Fruit fly (Drosophila melanogaster) whole organism, embryonic: ENCODE results near the gene CG18171.

Experiments
- Atf-2 ChIP-seq: fragments of 200-800 bp; sonication (Bioruptor generic); optimal IDR thresholded peaks from 2 replicates; lab custom pipeline; 2016; ENCODE audit warnings: missing biosample characterization, missing genetic modification characterization
- Awh ChIP-seq: fragments of 200-800 bp; sonication (Bioruptor generic); IDR thresholded peaks from 2 replicates; pipeline ENCODE4, ENCODE4 v1.3.6; 2022; ENCODE audit warnings: missing biosample characterization, missing genetic modification characterization
- BEAF-32 ChIP-seq: fragments of 200-800 bp; sonication (Bioruptor generic); optimal IDR thresholded peaks from 3 replicates; lab custom pipeline; 2017; ENCODE audit warnings: missing biosample characterization, missing genetic modification characterization, mild to moderate bottlenecking, moderate library complexity, missing genetic modification reagents
- Blimp-1 ChIP-seq: fragments of 200-800 bp; sonication (Bioruptor generic); optimal IDR thresholded peaks from 3 replicates; lab custom pipeline; 2018; ENCODE audit warnings: missing biosample characterization, missing genetic modification characterization, mild to moderate bottlenecking, moderate library complexity, missing genetic modification reagents
- CG10274 ChIP-seq: fragments of 200-800 bp; sonication (Bioruptor generic); optimal IDR thresholded peaks from 3 replicates; lab custom pipeline; 2017; ENCODE audit warnings: missing biosample characterization, mild to moderate bottlenecking, missing genetic modification characterization
- CG10462 ChIP-seq: fragments of 200-800 bp; sonication (Bioruptor generic); optimal IDR thresholded peaks from 2 replicates; lab custom pipeline; 2016; ENCODE audit warnings: missing biosample characterization, missing genetic modification characterization
- CG13296 ChIP-seq: fragments of 200-800 bp; sonication (Bioruptor generic); optimal IDR thresholded peaks from 3 replicates; lab custom pipeline; 2018; ENCODE audit warnings: missing biosample characterization, mild to moderate bottlenecking, missing genetic modification characterization
- CG13424 ChIP-seq: fragments of 200-800 bp; sonication (Bioruptor generic); optimal IDR thresholded peaks from 2 replicates; lab custom pipeline; 2019; ENCODE audit warnings: missing biosample characterization, mild to moderate bottlenecking, missing genetic modification characterization, moderate library complexity
- CG18764 ChIP-seq: fragments of 200-800 bp; sonication (Bioruptor generic); optimal IDR thresholded peaks from 3 replicates; lab custom pipeline; 2016; ENCODE audit warnings: missing biosample characterization, missing genetic modification characterization
- CG2116 ChIP-seq: fragments of 200-800 bp; sonication (Bioruptor generic); optimal IDR thresholded peaks from 3 replicates; lab custom pipeline; 2018; ENCODE audit warnings: missing biosample characterization, mild to moderate bottlenecking, missing genetic modification characterization
- CG2199 ChIP-seq: fragments of 200-800 bp; sonication (Bioruptor generic); IDR thresholded peaks from 3 replicates; pipeline ENCODE4 v1.3.6; 2022; ENCODE audit warnings: missing biosample characterization, missing genetic modification characterization
- CG30403 ChIP-seq: fragments of 200-800 bp; sonication (Bioruptor generic); optimal IDR thresholded peaks from 3 replicates; lab custom pipeline; 2016; ENCODE audit warnings: missing biosample characterization, missing genetic modification characterization
- CG3726 ChIP-seq: fragments of 200-800 bp; sonication (Bioruptor generic); IDR thresholded peaks from 3 replicates; pipeline ENCODE4, ENCODE4 v1.3.6; 2022; ENCODE audit warnings: missing biosample characterization, missing genetic modification characterization
- CG42726 ChIP-seq: fragments of 200-800 bp; sonication (Bioruptor generic); IDR thresholded peaks from 2 replicates; pipeline ENCODE4 v1.3.6; 2022; ENCODE audit warnings: missing biosample characterization, missing genetic modification characterization; ENCODE audit not compliant: partially characterized antibody
- CG4360 ChIP-seq: fragments of 200-800 bp; sonication (Bioruptor generic); IDR thresholded peaks from 2 replicates; pipeline ENCODE4 v1.3.6; 2022; ENCODE audit warnings: missing biosample characterization, missing genetic modification characterization
- CG5953 ChIP-seq: fragments of 200-800 bp; sonication (Bioruptor generic); IDR thresholded peaks from 2 replicates; pipeline ENCODE4 v1.3.6; 2022; ENCODE audit warnings: missing biosample characterization, missing genetic modification characterization
- CG7839 ChIP-seq: fragments of 200-800 bp; sonication (Bioruptor generic); optimal IDR thresholded peaks from 3 replicates; lab custom pipeline; 2018; ENCODE audit warnings: missing biosample characterization, mild to moderate bottlenecking, missing genetic modification characterization, moderate library complexity
- CG8089 ChIP-seq: fragments of 200-800 bp; sonication (Bioruptor generic); optimal IDR thresholded peaks from 3 replicates; lab custom pipeline; 2016; ENCODE audit warnings: missing biosample characterization, missing genetic modification characterization
- CG8478 ChIP-seq: fragments of >200 bp; optimal IDR thresholded peaks from 2 replicates; lab custom pipeline; 2018
- CG9215 ChIP-seq: fragments of 200-800 bp; sonication (Bioruptor generic); IDR thresholded peaks from 2 replicates; pipeline ENCODE4 v1.3.6; 2022; ENCODE audit warnings: missing biosample characterization, missing genetic modification characterization
- CTCF ChIP-seq: fragments of 200-800 bp; sonication (Bioruptor generic); optimal IDR thresholded peaks from 2 replicates; lab custom pipeline; 2017; ENCODE audit warnings: missing biosample characterization, mild to moderate bottlenecking, missing genetic modification characterization, moderate library complexity
- Dad ChIP-seq: fragments of 200-800 bp; sonication (Bioruptor generic); optimal IDR thresholded peaks from 3 replicates; lab custom pipeline; 2016; ENCODE audit warnings: missing biosample characterization, missing genetic modification characterization
- Dip3 ChIP-seq: fragments of 200-800 bp; sonication (Bioruptor generic); optimal IDR thresholded peaks from 3 replicates; lab custom pipeline; 2016; ENCODE audit warnings: missing biosample characterization, missing genetic modification characterization
- HmgD ChIP-seq: fragments of 200-800 bp; sonication (Bioruptor generic); optimal IDR thresholded peaks from 3 replicates; lab custom pipeline; 2016; ENCODE audit warnings: missing biosample characterization, missing genetic modification characterization
- Hr3 ChIP-seq: fragments of 200-800 bp; sonication (Bioruptor generic); optimal IDR thresholded peaks from 3 replicates; lab custom pipeline; 2016; ENCODE audit warnings: missing biosample characterization, missing genetic modification characterization
- Lpt ChIP-seq: fragments of >200 bp; optimal IDR thresholded peaks from 2 replicates; lab custom pipeline; 2018; ENCODE audit warnings: missing biosample characterization, missing genetic modification characterization
- Mes4 ChIP-seq: fragments of 200-800 bp; sonication (Bioruptor generic); optimal IDR thresholded peaks from 2 replicates; lab custom pipeline; 2016; ENCODE audit warnings: missing biosample characterization, missing genetic modification characterization
- Opbp ChIP-seq: fragments of 200-800 bp; sonication (Bioruptor generic); IDR thresholded peaks from 3 replicates; pipeline ENCODE4 v1.3.6; 2022; ENCODE audit warnings: missing biosample characterization, missing genetic modification characterization; ENCODE audit not compliant: partially characterized antibody
- aop ChIP-seq: fragments of 200-800 bp; sonication (Bioruptor generic); IDR thresholded peaks from 2 replicates; pipeline ENCODE4 v1.3.6; 2022; ENCODE audit warnings: missing biosample characterization, missing genetic modification characterization
- bab2 ChIP-seq: fragments of 200-800 bp; sonication (Bioruptor generic); optimal IDR thresholded peaks from 2 replicates; lab custom pipeline; 2016; ENCODE audit warnings: missing biosample characterization, missing genetic modification characterization
- cg ChIP-seq: fragments of 200-800 bp; sonication (Bioruptor generic); optimal IDR thresholded peaks from 3 replicates; lab custom pipeline; 2019; ENCODE audit warnings: missing biosample characterization, mild to moderate bottlenecking, missing genetic modification characterization, moderate library complexity
- chinmo ChIP-seq: fragments of 200-800 bp; sonication (Bioruptor generic); IDR thresholded peaks from 4 replicates; pipeline ENCODE4 v1.3.6; 2022; ENCODE audit warnings: missing biosample characterization, missing genetic modification characterization; ENCODE audit not compliant: partially characterized antibody
- chn ChIP-seq: fragments of 200-800 bp; sonication (Bioruptor generic); optimal IDR thresholded peaks from 2 replicates; lab custom pipeline; 2016; ENCODE audit warnings: missing biosample characterization, missing genetic modification characterization
- gcm ChIP-seq: fragments of 200-800 bp; sonication (Bioruptor generic); optimal IDR thresholded peaks from 2 replicates; lab custom pipeline; 2019; ENCODE audit warnings: missing biosample characterization, mild to moderate bottlenecking, missing genetic modification characterization, moderate library complexity
- gcm2 ChIP-seq: fragments of 200-800 bp; sonication (Bioruptor generic); optimal IDR thresholded peaks from 2 replicates; lab custom pipeline; 2016; ENCODE audit warnings: missing biosample characterization, missing genetic modification characterization
- ken ChIP-seq: fragments of 200-800 bp; sonication (Bioruptor generic); IDR thresholded peaks from 3 replicates; pipeline ENCODE4 v1.3.6; 2022; ENCODE audit warnings: missing biosample characterization, missing genetic modification characterization
- psq ChIP-seq: fragments of 200-800 bp; sonication (Bioruptor generic); optimal IDR thresholded peaks from 2 replicates; lab custom pipeline; 2017; ENCODE audit warnings: missing biosample characterization, missing genetic modification characterization
- sd ChIP-seq: fragments of 200-800 bp; sonication (Bioruptor generic); optimal IDR thresholded peaks from 3 replicates; lab custom pipeline; 2018; ENCODE audit warnings: missing biosample characterization, mild to moderate bottlenecking, missing genetic modification characterization, moderate library complexity
- seq ChIP-seq: fragments of 200-800 bp; sonication (Bioruptor generic); IDR thresholded peaks from 2 replicates; pipeline ENCODE4 v1.3.6; 2022; ENCODE audit warnings: missing biosample characterization, missing genetic modification characterization
- stwl ChIP-seq: fragments of 200-800 bp; sonication (Bioruptor generic); optimal IDR thresholded peaks from 3 replicates; lab custom pipeline; 2018; ENCODE audit warnings: missing biosample characterization, mild to moderate bottlenecking, missing genetic modification characterization, moderate library complexity
- tgo ChIP-seq: fragments of 200-800 bp; sonication (Bioruptor generic); IDR thresholded peaks from 3 replicates; pipeline ENCODE4 v1.3.6; 2022; ENCODE audit warnings: missing biosample characterization, missing genetic modification characterization
- z ChIP-seq: fragments of 200-800 bp; sonication (Bioruptor generic); IDR thresholded peaks from 3 replicates; pipeline ENCODE4 v1.3.6; 2022; ENCODE audit warnings: missing biosample characterization, missing genetic modification characterization

CG18171 gene

dm6 chr3L:1730873-1731272 lies 7.9 kb upstream of the CG18171 start, which contains the start of gene drpr (continued):
- TF ChIP-seq CG10274 (GFP tag; lab: Kevin White, UChicago): no peak
- TF ChIP-seq CG8478: no peak
- no peak for TF ChIP-seq Atf-2 (GFP tag; lab: Kevin White, UChicago)
- TF ChIP-seq CG30403 (GFP tag; lab: Kevin White, UChicago): no peak
- 0 out of 3 replicates have a peak, but pooled peaks have one; percentile 3 for TF ChIP-seq ken (GFP tag; lab: Robert Waterston, UW)
- TF ChIP-seq CG10462 (GFP tag; lab: Kevin White, UChicago): no peak
- no peak for TF ChIP-seq seq (GFP tag; lab: Robert Waterston, UW)
- TF ChIP-seq Dad (GFP tag; lab: Kevin White, UChicago): no peak
- TF ChIP-seq CG2116 (GFP tag; lab: Kevin White, UChicago): peak; percentile 46
- peak; percentile 19 for TF ChIP-seq Mes4 (GFP tag; lab: Kevin White, UChicago)
- peak; percentile 70 for TF ChIP-seq stwl
- no peak for TF ChIP-seq gcm2 (GFP tag; lab: Kevin White, UChicago)
- TF ChIP-seq Hr3: no peak
- TF ChIP-seq CG9215 (GFP tag; lab: Robert Waterston, UW): no peak
- TF ChIP-seq bab2: no peak
- TF ChIP-seq CG7839 (tag; lab: Kevin White, UChicago): no peak

dm6 chr3L:1730160-1730595 lies 7.2 kb upstream of the CG18171 start:
- peak; percentile 70; the same call in 1 of the 4 replicates for TF ChIP-seq chinmo (GFP tag; lab: Robert Waterston, UW)
- no peak for TF ChIP-seq chn (GFP tag; lab: Kevin White, UChicago)
- 0 out of 2 replicates have a peak, but pooled peaks have one; percentile 12 for TF ChIP-seq CG5953 (GFP tag; lab: Robert Waterston, UW)
- peak; percentile 1; the same call in 1 of the 2 replicates for TF ChIP-seq CG4360
- TF ChIP-seq gcm (GFP tag; lab: Kevin White, UChicago): peak; percentile 8
- TF ChIP-seq cg (GFP tag; lab: Kevin White, UChicago): peak; percentile 48
- peak; percentile 15 for TF ChIP-seq sd (tag; lab: Kevin White, UChicago)
- no peak for TF ChIP-seq BEAF-32 (GFP tag; lab: Kevin White, UChicago)
- TF ChIP-seq CG13424 (tag; lab: Kevin White, UChicago): no peak
- TF ChIP-seq Blimp-1 (GFP tag; lab: Kevin White, UChicago): peak; percentile 43
- peak; percentile 82 for TF ChIP-seq z (GFP tag; lab: Robert Waterston, UW)

- no peak for TF ChIP-seq Dip3 (GFP tag; lab: Kevin White, UChicago)
- TF ChIP-seq Awh (GFP tag; lab: Robert Waterston, UW): no peak
- TF ChIP-seq HmgD (GFP tag; lab: Kevin White, UChicago): no peak
- TF ChIP-seq CG13296 (GFP tag; lab: Kevin White, UChicago): no peak
- TF ChIP-seq CG3726: no peak
- TF ChIP-seq aop: no peak
- TF ChIP-seq tgo (GFP tag; lab: Robert Waterston, UW): no peak
- no peak for TF ChIP-seq CG42726 (GFP tag; lab: Robert Waterston, UW)
- TF ChIP-seq Lpt (GFP tag; lab: Kevin White, UChicago): no peak
- TF ChIP-seq CG8089: no peak
- TF ChIP-seq CG18764 (GFP tag; lab: Kevin White, UChicago): no peak
- TF ChIP-seq CTCF (GFP tag; lab: Kevin White, UChicago): no peak
- TF ChIP-seq Opbp: peak; percentile 16; the same call in 1 of the 3 replicates
- TF ChIP-seq psq (GFP tag; lab: Kevin White, UChicago): no peak
- TF ChIP-seq CG4360: peak; percentile 69
- TF ChIP-seq gcm (GFP tag; lab: Kevin White, UChicago): peak; percentile 96
- TF ChIP-seq CG2199 (GFP tag; lab: Robert Waterston, UW): 0 out of 3 replicates have a peak, but pooled peaks have one; percentile 20
Observed at dm6 chr3L:1729380-1730159, 6.6 kb upstream of the CG18171 start.
